Fruit fly (Drosophila melanogaster): ENCODE results near the gene CG7582.

dm6 chr3R:29697841-29698240, 15.8 kb upstream of the CG7582 start:
- TF ChIP-seq ovo (GFP tag; optimal IDR thresholded peaks at IDR 0.05) (no peak), cic (GFP tag; optimal IDR thresholded peaks at IDR 0.05) (no peak), cnc (optimal IDR thresholded peaks at IDR 0.05) (no peak), CG14711 (tag; optimal IDR thresholded peaks at IDR 0.05) (no peak), CG11617 (GFP tag; optimal IDR thresholded peaks at IDR 0.05) (no peak), Hr96 (GFP tag; optimal IDR thresholded peaks at IDR 0.05) (no peak), CG7101 (tag; optimal IDR thresholded peaks at IDR 0.05) (no peak), tj (GFP tag; optimal IDR thresholded peaks at IDR 0.05) (no peak), kay (GFP tag; ENCODE audit: borderline replicate concordance) (no peak), CG1620 (GFP tag; optimal IDR thresholded peaks at IDR 0.05) (no peak), CG5204 (GFP tag; optimal IDR thresholded peaks at IDR 0.05) (no peak), toe (GFP tag; optimal IDR thresholded peaks at IDR 0.05) (no peak), CG12768 (GFP tag; optimal IDR thresholded peaks at IDR 0.05) (no peak)

All from whole organism, adult.